Worm (Caenorhabditis elegans) whole organism, L4 larva: ENCODE results near the gene Y54E2A.8.

Experiments used
- ctbp-1 ChIP-seq: fragments of 200-800 bp; sonication (Bioruptor generic); IDR thresholded peaks from 2 replicates; pipeline ENCODE4 v1.3.6; 2022; ENCODE audit warnings: missing genetic modification reagents, missing genetic modification characterization, missing compliant biosample characterization
- fkh-10 ChIP-seq: fragments of 150-350 bp; optimal IDR thresholded peaks from 2 replicates; lab custom pipeline; 2014; ENCODE audit warnings: missing biosample characterization, missing genetic modification reagents, missing genetic modification characterization
- nhr-11 ChIP-seq: fragments of 150-350 bp; optimal IDR thresholded peaks from 2 replicates; lab custom pipeline; 2014; ENCODE audit warnings: missing biosample characterization, missing genetic modification characterization
- nhr-111 ChIP-seq: fragments of 200-800 bp; sonication (Bioruptor generic); optimal IDR thresholded peaks from 2 replicates; lab custom pipeline; 2018; ENCODE audit warnings: mild to moderate bottlenecking, missing genetic modification characterization, missing compliant biosample characterization
- nhr-77 ChIP-seq: fragments of 150-350 bp; optimal IDR thresholded peaks from 2 replicates; lab custom pipeline; 2014; ENCODE audit warnings: missing biosample characterization, missing genetic modification characterization

- no peak for TF ChIP-seq nhr-11
- TF ChIP-seq fkh-10 (GFP tag; lab: Kevin White, UChicago), result no peak
- TF ChIP-seq nhr-77 (tag; lab: Kevin White, UChicago), result peak; percentile 24
- TF ChIP-seq ctbp-1 (GFP tag; lab: Robert Waterston, UW), result no peak
- TF ChIP-seq nhr-111 (GFP tag; lab: Kevin White, UChicago), result no peak
Measured at ce11 chrII:14820460-14820859, 42.3 kb downstream of the Y54E2A.8 start.
